Fruit fly (Drosophila melanogaster) whole organism, embryonic: ENCODE measurements around the gene Phae1.

Source experiments
- B-H1 ChIP-seq: fragments of 200-800 bp; sonication (Bioruptor generic); IDR thresholded peaks from 3 replicates; pipeline ENCODE4 v1.3.6; 2022; ENCODE audit warnings: missing biosample characterization, missing genetic modification characterization
- B-H2 ChIP-seq: fragments of 200-800 bp; sonication (Bioruptor generic); optimal IDR thresholded peaks from 2 replicates; lab custom pipeline; 2018; ENCODE audit warnings: missing biosample characterization, mild to moderate bottlenecking, missing genetic modification characterization
- CG12071 ChIP-seq: fragments of 200-800 bp; sonication (Bioruptor generic); optimal IDR thresholded peaks from 3 replicates; lab custom pipeline; 2018; ENCODE audit warnings: missing biosample characterization, mild to moderate bottlenecking, missing genetic modification characterization
- CG1233 ChIP-seq: fragments of 200-800 bp; sonication (Bioruptor generic); optimal IDR thresholded peaks from 4 replicates; lab custom pipeline; 2018; ENCODE audit warnings: missing biosample characterization, mild to moderate bottlenecking, missing genetic modification characterization
- CG12942 ChIP-seq: fragments of 200-800 bp; sonication (Bioruptor generic); optimal IDR thresholded peaks from 3 replicates; lab custom pipeline; 2016; ENCODE audit warnings: missing biosample characterization, missing genetic modification characterization
- CG13424 ChIP-seq: fragments of 200-800 bp; sonication (Bioruptor generic); optimal IDR thresholded peaks from 2 replicates; lab custom pipeline; 2019; ENCODE audit warnings: missing biosample characterization, mild to moderate bottlenecking, missing genetic modification characterization, moderate library complexity
- CG14014 ChIP-seq: fragments of 200-800 bp; sonication (Bioruptor generic); IDR thresholded peaks from 2 replicates; pipeline ENCODE4 v1.3.6; 2022; ENCODE audit warnings: missing biosample characterization, missing genetic modification characterization
- CG14965 ChIP-seq: fragments of 200-800 bp; sonication (Bioruptor generic); optimal IDR thresholded peaks from 2 replicates; lab custom pipeline; 2016; ENCODE audit warnings: missing biosample characterization, missing genetic modification characterization, borderline replicate concordance
- CG15269 ChIP-seq: fragments of 200-800 bp; sonication (Bioruptor generic); optimal IDR thresholded peaks from 2 replicates; lab custom pipeline; 2018; ENCODE audit warnings: missing biosample characterization, mild to moderate bottlenecking, missing genetic modification characterization, moderate library complexity
- CG17361 ChIP-seq: fragments of 200-800 bp; sonication (Bioruptor generic); IDR thresholded peaks from 3 replicates; pipeline ENCODE4 v1.3.6; 2022; ENCODE audit warnings: missing biosample characterization, missing genetic modification characterization
- CG17385 ChIP-seq: fragments of 200-800 bp; sonication (Bioruptor generic); optimal IDR thresholded peaks from 3 replicates; lab custom pipeline; 2018; ENCODE audit warnings: missing biosample characterization, mild to moderate bottlenecking, missing genetic modification characterization
- CG2120 ChIP-seq: fragments of 200-800 bp; sonication (Bioruptor generic); optimal IDR thresholded peaks from 3 replicates; lab custom pipeline; 2016; ENCODE audit warnings: missing biosample characterization, missing genetic modification characterization
- CG3065 ChIP-seq: fragments of 200-800 bp; sonication (Bioruptor generic); optimal IDR thresholded peaks from 2 replicates; lab custom pipeline; 2016; ENCODE audit warnings: missing biosample characterization, missing genetic modification characterization
- CG31365 ChIP-seq: fragments of 200-800 bp; sonication (Bioruptor generic); optimal IDR thresholded peaks from 2 replicates; lab custom pipeline; 2018; ENCODE audit warnings: missing biosample characterization, mild to moderate bottlenecking, missing genetic modification characterization
- CG31388 ChIP-seq: fragments of 200-800 bp; sonication (Bioruptor generic); optimal IDR thresholded peaks from 2 replicates; lab custom pipeline; 2016; ENCODE audit warnings: missing biosample characterization, missing genetic modification characterization
- CG33213 ChIP-seq: fragments of 200-800 bp; sonication (Bioruptor generic); optimal IDR thresholded peaks from 3 replicates; lab custom pipeline; 2016; ENCODE audit warnings: missing biosample characterization, missing genetic modification characterization
- CG6791 ChIP-seq: fragments of 200-800 bp; sonication (Bioruptor generic); IDR thresholded peaks from 3 replicates; pipeline ENCODE4 v1.3.6; 2022; ENCODE audit warnings: missing biosample characterization, missing genetic modification characterization; ENCODE audit not compliant: partially characterized antibody
- CG7839 ChIP-seq: fragments of 200-800 bp; sonication (Bioruptor generic); optimal IDR thresholded peaks from 3 replicates; lab custom pipeline; 2018; ENCODE audit warnings: missing biosample characterization, mild to moderate bottlenecking, missing genetic modification characterization, moderate library complexity
- CG7987 ChIP-seq: fragments of 200-800 bp; sonication (Bioruptor generic); optimal IDR thresholded peaks from 2 replicates; lab custom pipeline; 2018; ENCODE audit warnings: missing biosample characterization, mild to moderate bottlenecking, missing genetic modification characterization, moderate library complexity
- CG8478 ChIP-seq: fragments of >200 bp; optimal IDR thresholded peaks from 2 replicates; lab custom pipeline; 2018
- CG9876 ChIP-seq: fragments of 200-800 bp; sonication (Bioruptor generic); optimal IDR thresholded peaks from 2 replicates; lab custom pipeline; 2016; ENCODE audit warnings: missing biosample characterization, missing genetic modification characterization
- Deaf1 ChIP-seq: fragments of 200-800 bp; optimal IDR thresholded peaks from 3 replicates; lab custom pipeline; 2019; ENCODE audit warnings: missing biosample characterization, mild to moderate bottlenecking, missing genetic modification characterization, moderate library complexity
- Dip3 ChIP-seq: fragments of 200-800 bp; sonication (Bioruptor generic); optimal IDR thresholded peaks from 3 replicates; lab custom pipeline; 2016; ENCODE audit warnings: missing biosample characterization, missing genetic modification characterization
- E2f2 ChIP-seq: fragments of 200-800 bp; sonication (Bioruptor generic); IDR thresholded peaks from 2 replicates; pipeline ENCODE4 v1.3.6; 2022; ENCODE audit warnings: missing biosample characterization, missing genetic modification characterization
- GATAe ChIP-seq: fragments of 200-800 bp; sonication (Bioruptor generic); conservative IDR thresholded peaks from 2 replicates; pipeline ENCODE4 v1.3.6; 2022; ENCODE audit warnings: missing biosample characterization, missing genetic modification characterization
- HLHmδ ChIP-seq: fragments of 200-800 bp; sonication (Bioruptor generic); optimal IDR thresholded peaks from 2 replicates; lab custom pipeline; 2018; ENCODE audit warnings: missing biosample characterization, mild to moderate bottlenecking, missing genetic modification characterization, moderate library complexity
- Lhr ChIP-seq: fragments of 200-800 bp; sonication (Bioruptor generic); optimal IDR thresholded peaks from 3 replicates; lab custom pipeline; 2017; ENCODE audit warnings: mild to moderate bottlenecking, missing biosample characterization, missing genetic modification reagents, missing genetic modification characterization
- Nf-YB ChIP-seq: fragments of 200-800 bp; sonication (Bioruptor generic); optimal IDR thresholded peaks from 3 replicates; lab custom pipeline; 2019; ENCODE audit warnings: missing biosample characterization, mild to moderate bottlenecking, missing genetic modification characterization, moderate library complexity
- Sry-δ ChIP-seq: fragments of 200-800 bp; sonication (Bioruptor generic); optimal IDR thresholded peaks from 2 replicates; lab custom pipeline; 2016; ENCODE audit warnings: missing biosample characterization, missing genetic modification characterization
- chn ChIP-seq: fragments of 200-800 bp; sonication (Bioruptor generic); optimal IDR thresholded peaks from 2 replicates; lab custom pipeline; 2016; ENCODE audit warnings: missing biosample characterization, missing genetic modification characterization
- cwo ChIP-seq: fragments of 200-800 bp; sonication (Bioruptor generic); optimal IDR thresholded peaks from 3 replicates; lab custom pipeline; 2017; ENCODE audit warnings: missing biosample characterization, missing genetic modification characterization, mild to moderate bottlenecking, moderate library complexity, missing genetic modification reagents
- dmrt99B ChIP-seq: fragments of 200-800 bp; sonication (Bioruptor generic); optimal IDR thresholded peaks from 2 replicates; lab custom pipeline; 2018; ENCODE audit warnings: missing biosample characterization, mild to moderate bottlenecking, missing genetic modification characterization, moderate library complexity
- dysf ChIP-seq: fragments of 200-800 bp; sonication (Bioruptor generic); IDR thresholded peaks from 3 replicates; pipeline ENCODE4 v1.3.6; 2022; ENCODE audit warnings: missing biosample characterization, missing genetic modification characterization
- esg ChIP-seq: fragments of 200-800 bp; sonication (Bioruptor generic); conservative IDR thresholded peaks from 2 replicates; pipeline ENCODE4 v1.3.6; 2022; ENCODE audit warnings: missing biosample characterization, missing genetic modification characterization
- mld ChIP-seq: fragments of 200-800 bp; sonication (Bioruptor generic); IDR thresholded peaks from 3 replicates; pipeline ENCODE4 v1.3.6; 2022; ENCODE audit warnings: missing biosample characterization, missing genetic modification characterization; ENCODE audit not compliant: partially characterized antibody
- odd ChIP-seq: fragments of 200-800 bp; sonication (Bioruptor generic); optimal IDR thresholded peaks from 2 replicates; lab custom pipeline; 2017; ENCODE audit warnings: missing biosample characterization, mild to moderate bottlenecking, missing genetic modification characterization
- otp ChIP-seq: fragments of 200-800 bp; sonication (Bioruptor generic); IDR thresholded peaks from 3 replicates; pipeline ENCODE4, ENCODE4 v1.3.6; 2022; ENCODE audit warnings: missing biosample characterization, missing genetic modification characterization
- peb ChIP-seq: fragments of 200-800 bp; sonication (Bioruptor generic); IDR thresholded peaks from 2 replicates; pipeline ENCODE4 v1.3.6; 2022; ENCODE audit warnings: missing biosample characterization, missing genetic modification characterization
- repo ChIP-seq: fragments of 200-800 bp; sonication (Bioruptor generic); optimal IDR thresholded peaks from 2 replicates; lab custom pipeline; 2016; ENCODE audit warnings: missing biosample characterization, missing genetic modification characterization
- sens ChIP-seq: fragments of 200-800 bp; sonication (Bioruptor generic); peaks from one replicate; lab custom pipeline; 2016; ENCODE audit warnings: missing biosample characterization, missing genetic modification characterization
- seq ChIP-seq: fragments of 200-800 bp; sonication (Bioruptor generic); IDR thresholded peaks from 2 replicates; pipeline ENCODE4 v1.3.6; 2022; ENCODE audit warnings: missing biosample characterization, missing genetic modification characterization
- sr ChIP-seq: fragments of 200-800 bp; sonication (Bioruptor generic); IDR thresholded peaks from 3 replicates; pipeline ENCODE4 v1.3.6; 2022; ENCODE audit warnings: missing biosample characterization, missing genetic modification characterization
- tin ChIP-seq: fragments of 200-800 bp; sonication (Bioruptor generic); optimal IDR thresholded peaks from 3 replicates; lab custom pipeline; 2016; ENCODE audit warnings: missing biosample characterization, missing genetic modification characterization
- trem ChIP-seq: fragments of 200-800 bp; optimal IDR thresholded peaks from 3 replicates; lab custom pipeline; 2019; ENCODE audit warnings: missing biosample characterization, mild to moderate bottlenecking, missing genetic modification characterization, moderate library complexity
- tup ChIP-seq: fragments of 200-800 bp; sonication (Bioruptor generic); optimal IDR thresholded peaks from 2 replicates; lab custom pipeline; 2016; ENCODE audit warnings: missing biosample characterization, mild to moderate bottlenecking, missing genetic modification characterization, moderate library complexity
- twi ChIP-seq: fragments of 200-800 bp; optimal IDR thresholded peaks from 2 replicates; lab custom pipeline; 2019; ENCODE audit warnings: missing biosample characterization, mild to moderate bottlenecking, missing genetic modification characterization, moderate library complexity
- vfl ChIP-seq: fragments of 200-800 bp; sonication (Bioruptor generic); optimal IDR thresholded peaks from 2 replicates; lab custom pipeline; 2016; ENCODE audit warnings: missing biosample characterization, missing genetic modification characterization
- wdn ChIP-seq: fragments of 200-800 bp; sonication (Bioruptor generic); IDR thresholded peaks from 2 replicates; pipeline ENCODE4 v1.3.6; 2022; ENCODE audit warnings: missing biosample characterization, missing genetic modification characterization
- wek ChIP-seq: fragments of 200-800 bp; sonication (Bioruptor generic); optimal IDR thresholded peaks from 3 replicates; lab custom pipeline; 2018; ENCODE audit warnings: missing biosample characterization, mild to moderate bottlenecking, missing genetic modification characterization, moderate library complexity

Phae1 gene

DNA sequence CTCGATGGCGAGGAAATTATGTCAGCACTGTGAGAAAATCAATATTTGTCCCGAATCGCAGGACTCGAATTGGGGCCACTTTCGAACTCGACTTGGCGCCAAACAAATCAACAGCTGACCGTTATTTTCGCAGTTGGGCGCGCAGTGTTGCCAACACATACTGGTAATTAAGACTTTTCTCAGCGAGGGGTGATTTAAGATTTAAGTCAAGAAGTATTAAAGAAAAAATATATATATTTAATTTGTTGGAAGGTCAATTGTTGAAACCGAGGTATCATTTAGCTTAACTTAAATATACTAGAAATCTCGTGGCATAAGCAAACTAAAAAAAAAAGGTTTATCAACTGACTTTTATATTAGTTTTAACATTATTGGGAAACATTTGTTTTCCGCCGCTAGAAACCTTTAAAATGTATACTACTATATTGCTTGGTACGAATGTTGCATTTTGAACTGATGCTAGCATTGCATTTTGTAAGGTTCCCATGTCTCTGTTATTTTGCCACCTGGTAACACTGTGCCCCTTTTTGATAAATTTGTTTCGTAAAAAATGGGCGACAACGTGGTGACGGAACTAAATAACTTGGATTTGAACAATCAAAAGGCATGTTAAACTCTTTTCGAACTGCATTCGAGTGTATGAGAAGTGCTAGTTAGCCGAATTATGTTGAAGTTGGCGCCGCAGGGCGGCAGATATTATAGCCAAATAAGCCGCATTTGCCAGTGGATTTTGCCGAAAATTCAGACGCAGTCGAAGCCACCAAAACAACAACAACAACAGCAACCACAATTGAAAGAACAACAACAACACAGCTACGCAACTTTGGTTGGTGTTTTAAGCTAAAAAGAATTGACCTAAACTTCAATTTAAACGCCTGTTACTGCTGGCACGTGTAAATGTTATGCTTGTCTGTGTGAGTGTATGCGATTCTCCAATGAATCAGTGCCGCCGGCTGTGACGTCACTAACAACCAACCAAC is 5.7 kb upstream of the Phae1 start, which contains the start of the genes Patsas and ThrRS (continued):
- peak; percentile 85 for TF ChIP-seq CG14014
- peak; percentile 9 for TF ChIP-seq CG31365 (tag; lab: Kevin White, UChicago)
- TF ChIP-seq CG3065 (GFP tag; lab: Kevin White, UChicago) = peak; percentile 33
- peak; percentile 71; the same call in 2 of the 3 replicates for TF ChIP-seq otp
- TF ChIP-seq CG7987 (GFP tag; lab: Kevin White, UChicago) = peak; percentile 20
- TF ChIP-seq CG7839 (tag; lab: Kevin White, UChicago) = peak; percentile 92
- peak; percentile 90 for TF ChIP-seq CG15269 (tag; lab: Kevin White, UChicago)
- TF ChIP-seq sr (GFP tag; lab: Robert Waterston, UW) = no peak
- peak; percentile 79 for TF ChIP-seq CG17385 (GFP tag; lab: Kevin White, UChicago)
- TF ChIP-seq twi = peak; percentile 79
- no peak for TF ChIP-seq CG8478 (lab: Kevin White, UChicago)
- TF ChIP-seq E2f2 (GFP tag; lab: Robert Waterston, UW) = peak; percentile 79
- TF ChIP-seq chn (GFP tag; lab: Kevin White, UChicago) = peak; percentile 72
- peak; percentile 82 for TF ChIP-seq CG1233 (GFP tag; lab: Kevin White, UChicago)
- TF ChIP-seq dmrt99B (tag; lab: Kevin White, UChicago) = no peak
- peak; percentile 70 for TF ChIP-seq Nf-YB (GFP tag; lab: Kevin White, UChicago)
- TF ChIP-seq CG17361 (GFP tag; lab: Robert Waterston, UW) = peak; percentile 95
- peak; percentile 91 for TF ChIP-seq CG2120 (GFP tag; lab: Kevin White, UChicago)
- peak; percentile 76 for TF ChIP-seq vfl (GFP tag; lab: Kevin White, UChicago)
- TF ChIP-seq CG12942 (GFP tag; lab: Kevin White, UChicago) = peak; percentile 86
- peak; percentile 82 for TF ChIP-seq seq (GFP tag; lab: Robert Waterston, UW)
- TF ChIP-seq Dip3 (GFP tag; lab: Kevin White, UChicago) = peak; percentile 68
- TF ChIP-seq dysf (GFP tag; lab: Robert Waterston, UW) = peak; percentile 92
- no peak for TF ChIP-seq HLHmδ
- peak; percentile 71 for TF ChIP-seq B-H1 (GFP tag; lab: Robert Waterston, UW)
- TF ChIP-seq Sry-δ (GFP tag; lab: Kevin White, UChicago) = peak; percentile 41
- TF ChIP-seq repo (GFP tag; lab: Kevin White, UChicago) = peak; percentile 4
- TF ChIP-seq GATAe (GFP tag; lab: Robert Waterston, UW) = peak; percentile 47
- TF ChIP-seq mld (GFP tag; lab: Robert Waterston, UW) = no peak
- peak; percentile 71; the same call in 1 of the 2 replicates for TF ChIP-seq wdn
- TF ChIP-seq esg (GFP tag; lab: Robert Waterston, UW) = peak; percentile 86
- peak; percentile 86 for TF ChIP-seq tin (GFP tag; lab: Kevin White, UChicago)
- TF ChIP-seq CG6791 (GFP tag; lab: Robert Waterston, UW) = no peak
- peak; percentile 49 for TF ChIP-seq CG33213
- peak; percentile 91 for TF ChIP-seq CG13424
- TF ChIP-seq trem (tag; lab: Kevin White, UChicago) = peak; percentile 73
- TF ChIP-seq tup = peak; percentile 28
- no peak for TF ChIP-seq CG14965
- peak; percentile 24 for TF ChIP-seq CG12071
- TF ChIP-seq sens = peak; percentile 96
- TF ChIP-seq wek (GFP tag; lab: Kevin White, UChicago) = no peak
- TF ChIP-seq odd (GFP tag; lab: Kevin White, UChicago) = no peak
- peak; percentile 49 for TF ChIP-seq Lhr (GFP tag; lab: Kevin White, UChicago)
- peak; percentile 69 for TF ChIP-seq CG31388 (GFP tag; lab: Kevin White, UChicago)
- TF ChIP-seq peb (GFP tag; lab: Robert Waterston, UW) = peak; percentile 50; the same call in 1 of the 2 replicates
- TF ChIP-seq cwo (GFP tag; lab: Kevin White, UChicago) = peak; percentile 69
- TF ChIP-seq B-H2 = peak; percentile 81
- no peak for TF ChIP-seq Deaf1 (tag; lab: Kevin White, UChicago)
- peak; percentile 72 for TF ChIP-seq CG9876 (GFP tag; lab: Kevin White, UChicago)
